Worm (Caenorhabditis elegans) whole organism, young adult: ENCODE results near the gene F47E1.4.

ENCODE experiments used
- B0035.1 ChIP-seq: sonication (generic microtip); optimal IDR thresholded peaks from 2 replicates; lab custom pipeline; 2016; ENCODE audit warnings: missing genetic modification characterization, mild to moderate bottlenecking, missing compliant biosample characterization, missing genotype, missing genetic modification reagents
- B0261.1 ChIP-seq: sonication (generic microtip); optimal IDR thresholded peaks from 2 replicates; lab custom pipeline; 2016; ENCODE audit warnings: mild to moderate bottlenecking, missing genetic modification characterization, moderate library complexity, missing compliant biosample characterization
- F22D6.2 ChIP-seq: sonication (generic microtip); optimal IDR thresholded peaks from 2 replicates; lab custom pipeline; 2016; ENCODE audit warnings: mild to moderate bottlenecking, missing genetic modification characterization, missing compliant biosample characterization
- F23B12.7 ChIP-seq: sonication (generic microtip); optimal IDR thresholded peaks from 2 replicates; lab custom pipeline; 2017; ENCODE audit warnings: missing genetic modification characterization, mild to moderate bottlenecking, missing compliant biosample characterization, antibody characterized with exemption, moderate library complexity; ENCODE audit not compliant: insufficient read depth
- F33H1.4 ChIP-seq: fragments of 200-800 bp; sonication (Bioruptor generic); IDR thresholded peaks from 2 replicates; pipeline ENCODE4 v1.3.6; 2022; ENCODE audit warnings: missing genetic modification reagents, missing genetic modification characterization, missing compliant biosample characterization
- F37B4.10 ChIP-seq: fragments of 200-800 bp; sonication (Bioruptor generic); IDR thresholded peaks from 2 replicates; pipeline ENCODE4 v1.3.6; 2022; ENCODE audit warnings: missing genetic modification characterization, missing compliant biosample characterization
- F49E8.2 ChIP-seq: sonication (generic microtip); optimal IDR thresholded peaks from 3 replicates; lab custom pipeline; 2017; ENCODE audit warnings: missing genetic modification characterization, mild to moderate bottlenecking, missing compliant biosample characterization, antibody characterized with exemption, moderate library complexity; ENCODE audit not compliant: insufficient read depth
- K11D2.4 ChIP-seq: fragments of 200-800 bp; sonication (Bioruptor generic); IDR thresholded peaks from 2 replicates; pipeline ENCODE4 v1.3.6; 2022; ENCODE audit warnings: missing genetic modification reagents, missing genetic modification characterization, missing compliant biosample characterization
- T07F8.4 ChIP-seq: sonication (generic microtip); optimal IDR thresholded peaks from 2 replicates; lab custom pipeline; 2016; ENCODE audit warnings: mild to moderate bottlenecking, missing genetic modification characterization, moderate library complexity, missing compliant biosample characterization
- T26A5.8 ChIP-seq: sonication (generic microtip); optimal IDR thresholded peaks from 2 replicates; lab custom pipeline; 2016; ENCODE audit warnings: missing genetic modification characterization, missing compliant biosample characterization
- Y56A3A.18 ChIP-seq: fragments of 200-800 bp; sonication (Bioruptor generic); IDR thresholded peaks from 2 replicates; pipeline ENCODE4 v1.3.6; 2022; ENCODE audit warnings: missing genetic modification reagents, missing genetic modification characterization, missing compliant biosample characterization
- Y95B8A.8 ChIP-seq: fragments of 200-800 bp; sonication (Bioruptor generic); IDR thresholded peaks from 2 replicates; pipeline ENCODE4 v1.3.6; 2022; ENCODE audit warnings: missing genetic modification reagents, missing genetic modification characterization, missing compliant biosample characterization
- atf-7 ChIP-seq: sonication (generic microtip); optimal IDR thresholded peaks from 2 replicates; lab custom pipeline; 2017; ENCODE audit warnings: mild to moderate bottlenecking, missing genetic modification characterization, missing compliant biosample characterization
- attf-5 ChIP-seq: fragments of 200-800 bp; sonication (Bioruptor generic); optimal IDR thresholded peaks from 2 replicates; lab custom pipeline; 2018; ENCODE audit warnings: mild to moderate bottlenecking, missing genetic modification characterization, missing compliant biosample characterization
- attf-6 ChIP-seq: fragments of 200-800 bp; sonication (Bioruptor generic); IDR thresholded peaks from 2 replicates; pipeline ENCODE4 v1.3.6; 2022; ENCODE audit warnings: missing genetic modification reagents, missing genetic modification characterization, missing compliant biosample characterization
- bed-1 ChIP-seq: fragments of 200-800 bp; sonication (Bioruptor generic); IDR thresholded peaks from 2 replicates; pipeline ENCODE4 v1.3.6; 2022; ENCODE audit warnings: missing genetic modification reagents, missing genetic modification characterization, missing compliant biosample characterization
- cebp-1 ChIP-seq, 2 experiments: fragments of 200-800 bp in 1 of 2; sonication (Bioruptor generic) in 1 of 2; sonication (generic microtip) in 1 of 2; IDR thresholded peaks in 1 of 2; optimal IDR thresholded peaks in 1 of 2; 2 replicates each; pipeline versions ENCODE4 v1.3.6 to Lab custom; 2017 to 2022; ENCODE audit warnings: missing compliant biosample characterization in 2 of 2, missing genetic modification characterization in 2 of 2, mild to moderate bottlenecking in 1 of 2, missing genetic modification reagents in 1 of 2, moderate library complexity in 1 of 2
- ceh-27 ChIP-seq: fragments of 200-800 bp; sonication (Bioruptor generic); optimal IDR thresholded peaks from 2 replicates; lab custom pipeline; 2018; ENCODE audit warnings: mild to moderate bottlenecking, missing genetic modification characterization, moderate library complexity, missing compliant biosample characterization
- chd-7 ChIP-seq: sonication (generic microtip); optimal IDR thresholded peaks from 2 replicates; lab custom pipeline; 2016; ENCODE audit warnings: mild to moderate bottlenecking, missing genetic modification characterization, moderate library complexity, missing compliant biosample characterization
- ets-4 ChIP-seq: fragments of 200-800 bp; sonication (Bioruptor generic); optimal IDR thresholded peaks from 2 replicates; lab custom pipeline; 2018; ENCODE audit warnings: mild to moderate bottlenecking, missing genetic modification characterization, missing compliant biosample characterization
- gei-17 ChIP-seq: fragments of 200-800 bp; sonication (Bioruptor generic); optimal IDR thresholded peaks from 2 replicates; lab custom pipeline; 2018; ENCODE audit warnings: mild to moderate bottlenecking, missing genetic modification characterization, missing compliant biosample characterization
- hmg-1.2 ChIP-seq: fragments of 200-800 bp; sonication (Bioruptor generic); IDR thresholded peaks from 2 replicates; pipeline ENCODE4 v1.3.6; 2022; ENCODE audit warnings: missing genetic modification reagents, missing genetic modification characterization, missing compliant biosample characterization
- hmg-20 ChIP-seq: fragments of 200-800 bp; sonication (Bioruptor generic); IDR thresholded peaks from 2 replicates; pipeline ENCODE4 v1.3.6; 2022; ENCODE audit warnings: missing genetic modification reagents, missing genetic modification characterization, missing compliant biosample characterization
- hrde-1 ChIP-seq: sonication (generic microtip); optimal IDR thresholded peaks from 2 replicates; lab custom pipeline; 2016; ENCODE audit warnings: missing genetic modification characterization, mild to moderate bottlenecking, missing compliant biosample characterization, moderate library complexity, missing genotype, missing genetic modification reagents, borderline replicate concordance
- hsf-1 ChIP-seq: fragments of 200-800 bp; sonication (Bioruptor generic); IDR thresholded peaks from 2 replicates; pipeline ENCODE4 v1.3.6; 2022; ENCODE audit warnings: missing genetic modification reagents, missing genetic modification characterization, missing compliant biosample characterization
- let-607 ChIP-seq, 2 experiments: fragments of 200-800 bp in 1 of 2; sonication (Bioruptor generic) in 1 of 2; sonication (generic microtip) in 1 of 2; optimal IDR thresholded peaks; 2 replicates each; lab custom pipeline; 2016 to 2018; ENCODE audit warnings: mild to moderate bottlenecking in 2 of 2, missing compliant biosample characterization in 2 of 2, missing genetic modification characterization in 2 of 2, moderate library complexity in 2 of 2, missing genotype in 1 of 2
- lin-40 ChIP-seq: sonication (generic microtip); optimal IDR thresholded peaks from 2 replicates; lab custom pipeline; 2016; ENCODE audit warnings: missing genetic modification characterization, mild to moderate bottlenecking, missing compliant biosample characterization, missing genotype, missing genetic modification reagents
- lsl-1 ChIP-seq: fragments of 200-800 bp; sonication (Bioruptor generic); optimal IDR thresholded peaks from 2 replicates; lab custom pipeline; 2018; ENCODE audit warnings: mild to moderate bottlenecking, missing genetic modification characterization, moderate library complexity, missing compliant biosample characterization
- madf-10 ChIP-seq: sonication (generic microtip); optimal IDR thresholded peaks from 2 replicates; lab custom pipeline; 2016; ENCODE audit warnings: mild to moderate bottlenecking, missing genetic modification characterization, missing compliant biosample characterization
- madf-8 ChIP-seq: fragments of 200-800 bp; sonication (Bioruptor generic); conservative IDR thresholded peaks from 2 replicates; pipeline ENCODE4 v1.3.6; 2022; ENCODE audit warnings: missing genetic modification reagents, missing genetic modification characterization, missing compliant biosample characterization
- nhr-120 ChIP-seq: fragments of 200-800 bp; sonication (Bioruptor generic); IDR thresholded peaks from 2 replicates; pipeline ENCODE4 v1.3.6; 2022; ENCODE audit warnings: missing genetic modification characterization, missing compliant biosample characterization
- nhr-80 ChIP-seq: sonication (generic microtip); optimal IDR thresholded peaks from 2 replicates; lab custom pipeline; 2016; ENCODE audit warnings: missing genetic modification characterization, missing compliant biosample characterization
- rpc-1 ChIP-seq, 2 experiments: fragments of 150-350 bp in 1 of 2; sonication (generic microtip) in 1 of 2; optimal IDR thresholded peaks; 2 replicates each; lab custom pipeline; 2014 to 2018; ENCODE audit warnings: missing biosample characterization in 1 of 2, missing genetic modification characterization in 1 of 2, missing genetic modification reagents in 1 of 2, missing genotype in 1 of 2
- snpc-3.4 ChIP-seq: sonication (generic microtip); optimal IDR thresholded peaks from 2 replicates; lab custom pipeline; 2017; ENCODE audit warnings: missing genetic modification characterization, mild to moderate bottlenecking, missing compliant biosample characterization, antibody characterized with exemption, moderate library complexity, missing genotype, missing genetic modification reagents
- tbp1 ChIP-seq: fragments of 200-800 bp; sonication (Bioruptor generic); optimal IDR thresholded peaks from 2 replicates; lab custom pipeline; 2018; ENCODE audit warnings: mild to moderate bottlenecking, missing genetic modification characterization, missing compliant biosample characterization
- tlf-1 ChIP-seq: fragments of 200-800 bp; sonication (Bioruptor generic); optimal IDR thresholded peaks from 2 replicates; lab custom pipeline; 2018; ENCODE audit warnings: mild to moderate bottlenecking, missing genetic modification characterization, missing compliant biosample characterization
- unc-62 ChIP-seq: fragments of 150-350 bp; optimal IDR thresholded peaks from 2 replicates; lab custom pipeline; 2014; ENCODE audit warnings: missing biosample characterization, missing genetic modification reagents, missing genetic modification characterization
- ztf-25 ChIP-seq: fragments of 200-800 bp; sonication (Bioruptor generic); IDR thresholded peaks from 2 replicates; pipeline ENCODE4 v1.3.6; 2022; ENCODE audit warnings: missing genetic modification reagents, missing genetic modification characterization, missing compliant biosample characterization
- ztf-26 ChIP-seq: sonication (generic microtip); optimal IDR thresholded peaks from 2 replicates; lab custom pipeline; 2017; ENCODE audit warnings: missing genetic modification characterization, missing compliant biosample characterization

F47E1.4 gene

DNA sequence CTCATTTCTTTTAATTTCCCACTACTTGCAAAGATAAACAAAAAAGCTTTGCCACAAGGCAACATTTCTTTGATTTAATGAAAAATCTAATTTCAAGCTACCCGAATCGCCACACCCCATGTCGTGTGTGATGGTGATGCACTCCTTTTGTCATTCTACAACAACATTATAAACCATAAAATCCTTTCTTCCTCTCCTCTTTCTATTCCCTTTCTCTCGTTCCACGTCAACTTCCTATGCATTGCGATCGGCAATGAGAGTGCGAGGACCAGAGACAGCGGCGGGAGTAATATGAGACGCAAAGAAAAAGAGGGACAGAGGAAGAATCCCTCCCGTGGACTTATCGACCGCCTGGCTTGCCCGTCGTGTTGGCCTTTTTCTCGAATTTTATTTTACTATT, 5.5 kb downstream of the F47E1.4 start:
- TF ChIP-seq let-607 (tag; optimal IDR thresholded peaks at IDR 0.05; lab: Kevin White, UChicago) (peak in 1 of 2 experiments; percentile 51), lin-40 (tag; lab: Kevin White, UChicago) (peak; percentile 22), chd-7 (tag; lab: Kevin White, UChicago) (peak; percentile 6), T07F8.4 (tag; lab: Kevin White, UChicago) (no peak), hmg-1.2 (GFP tag; lab: Robert Waterston, UW) (peak; percentile 15; the same call in 1 of the 2 replicates), F22D6.2 (no peak), tbp1 (peak; percentile 8), hrde-1 (no peak)
- TF ChIP-seq, all 124 proteins: peak for 5

DNA sequence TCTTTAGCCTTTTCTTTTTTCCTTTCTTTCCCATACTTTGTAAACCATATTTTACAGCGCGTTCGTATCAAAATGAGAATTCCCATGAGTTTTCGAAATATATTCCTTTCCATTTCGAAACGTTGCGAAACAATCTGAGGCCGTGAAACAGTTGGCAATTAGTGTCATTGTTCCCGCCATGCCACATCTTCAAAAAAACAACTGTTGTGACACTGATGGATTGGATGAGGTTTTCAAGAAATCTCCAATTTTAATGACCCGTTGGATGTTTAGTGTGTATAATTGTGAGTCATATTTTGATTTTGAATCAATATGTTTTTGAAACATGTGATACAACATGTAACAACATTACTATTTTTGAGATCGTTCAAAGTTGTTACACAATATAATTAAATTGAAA, 6.4 kb downstream of the F47E1.4 start:
- no peak for TF ChIP-seq let-607 (tag; optimal IDR thresholded peaks at IDR 0.05; lab: Kevin White, UChicago)
- TF ChIP-seq F23B12.7 (tag; lab: Kevin White, UChicago): no peak
- no peak for TF ChIP-seq cebp-1 (GFP tag; IDR thresholded peaks at IDR 0.05; lab: Robert Waterston, UW)
- TF ChIP-seq cebp-1 (tag; optimal IDR thresholded peaks at IDR 0.05; lab: Kevin White, UChicago): peak; percentile 85
- TF ChIP-seq K11D2.4 (GFP tag; lab: Robert Waterston, UW): no peak

DNA sequence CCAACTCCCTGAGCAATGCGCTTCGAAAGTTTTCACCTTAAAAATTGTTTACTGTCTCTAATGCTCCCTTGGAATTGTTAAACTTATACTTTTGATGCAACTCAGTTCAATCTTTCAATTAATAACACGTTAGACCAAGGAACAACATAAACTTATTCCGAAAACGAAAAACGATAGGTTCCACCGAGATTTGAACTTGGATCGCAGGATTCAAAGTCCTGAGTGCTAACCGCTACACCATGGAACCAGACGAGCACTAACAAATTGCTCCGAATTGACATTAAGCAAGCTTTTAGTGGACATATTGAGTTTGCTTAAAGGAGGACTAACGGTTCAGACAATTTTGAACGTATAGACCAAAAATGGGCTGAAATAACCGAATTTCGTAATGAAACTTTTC, 11.9 kb downstream of the F47E1.4 start:
- TF ChIP-seq Y95B8A.8 (GFP tag; lab: Robert Waterston, UW): no peak
- TF ChIP-seq rpc-1 (optimal IDR thresholded peaks at IDR 0.05; lab: Kevin White, UChicago): peak; percentile 49
- TF ChIP-seq rpc-1 (tag; optimal IDR thresholded peaks at IDR 0.05; lab: Kevin White, UChicago): peak; percentile 66
- TF ChIP-seq B0261.1: peak; percentile 56
- peak; percentile 71 for TF ChIP-seq tbp1

DNA sequence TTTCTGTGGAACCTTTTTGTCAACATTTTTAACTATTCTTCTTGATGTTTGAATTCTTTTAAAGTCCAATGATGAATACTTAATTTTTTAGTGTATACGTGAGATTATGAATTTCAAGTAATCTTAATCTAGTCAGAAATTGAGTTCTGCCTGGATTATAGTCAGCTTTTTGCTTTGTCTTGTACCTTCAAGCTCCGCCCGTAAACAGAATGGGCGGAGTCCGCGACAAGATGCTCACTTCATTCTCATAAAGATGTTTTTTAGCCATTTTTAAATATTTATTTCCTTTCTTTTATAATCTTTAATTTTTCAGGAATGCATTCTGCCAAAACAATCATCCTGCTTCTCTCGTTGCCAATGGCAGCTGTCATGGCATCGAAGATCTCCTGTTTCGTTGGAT, 14.3 kb downstream of the F47E1.4 start, which contains the start of gene F47E1.1:
Gene F47E1.1 (plus strand): TSS at position 301 of the 400 bp plus-strand sequence.
- TF ChIP-seq F49E8.2 (no peak), nhr-120 (GFP tag; lab: Robert Waterston, UW) (no peak), bed-1 (GFP tag; lab: Robert Waterston, UW) (no peak), madf-8 (no peak), lsl-1 (GFP tag; lab: Kevin White, UChicago) (no peak), F37B4.10 (GFP tag; lab: Robert Waterston, UW) (no peak), F23B12.7 (tag; lab: Kevin White, UChicago) (no peak), hrde-1 (no peak), lin-40 (tag; lab: Kevin White, UChicago) (no peak), B0035.1 (tag; lab: Kevin White, UChicago) (no peak), attf-6 (no peak), snpc-3.4 (tag; lab: Kevin White, UChicago) (no peak), madf-10 (tag; lab: Kevin White, UChicago) (no peak)
- TF ChIP-seq, all 124 proteins: peak for 0

DNA sequence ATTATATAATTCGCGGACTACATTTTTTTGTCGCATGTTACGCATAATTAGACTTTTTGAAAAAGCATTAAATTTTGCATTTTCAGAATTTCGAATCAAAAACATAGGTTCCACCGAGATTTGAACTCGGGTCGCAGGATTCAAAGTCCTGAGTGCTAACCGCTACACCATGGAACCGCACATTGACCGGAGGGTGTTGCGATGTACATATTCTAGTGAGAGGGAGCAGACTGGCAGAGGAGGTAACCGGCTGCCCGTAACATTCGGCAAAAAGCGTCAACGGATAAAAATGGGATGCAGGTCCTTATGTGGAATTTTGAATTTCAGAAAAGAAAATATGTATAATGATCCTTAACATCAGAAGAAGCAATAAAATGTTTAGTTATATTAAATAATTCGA, 15.5 kb downstream of the F47E1.4 start:
- TF ChIP-seq hmg-20 (0 out of 2 replicates have a peak, but pooled peaks have one; percentile 40), Y56A3A.18 (GFP tag; lab: Robert Waterston, UW) (0 out of 2 replicates have a peak, but pooled peaks have one; percentile 58), attf-5 (no peak), hsf-1 (GFP tag; lab: Robert Waterston, UW) (peak; percentile 47; the same call in 1 of the 2 replicates), nhr-80 (peak; percentile 9), ztf-25 (GFP tag; lab: Robert Waterston, UW) (0 out of 2 replicates have a peak, but pooled peaks have one; percentile 46), nhr-120 (GFP tag; lab: Robert Waterston, UW) (0 out of 2 replicates have a peak, but pooled peaks have one; percentile 68), Y95B8A.8 (GFP tag; lab: Robert Waterston, UW) (0 out of 2 replicates have a peak, but pooled peaks have one; percentile 17), chd-7 (tag; lab: Kevin White, UChicago) (no peak), gei-17 (GFP tag; lab: Kevin White, UChicago) (no peak), tbp1 (peak; percentile 92), ceh-27 (GFP tag; lab: Kevin White, UChicago) (peak; percentile 40), ztf-26 (peak; percentile 35), unc-62 (GFP tag; lab: Kevin White, UChicago) (no peak), F33H1.4 (GFP tag; lab: Robert Waterston, UW) (no peak), attf-6 (no peak), T26A5.8 (peak; percentile 38), ets-4 (GFP tag; lab: Kevin White, UChicago) (peak; percentile 35), T07F8.4 (tag; lab: Kevin White, UChicago) (peak; percentile 78), atf-7 (tag; lab: Kevin White, UChicago) (no peak), tlf-1 (GFP tag; lab: Kevin White, UChicago) (no peak)
